Worm (Caenorhabditis elegans) whole organism, midembryonic: ENCODE data around the gene Y43B11AR.1.
A peak's percentile ranks its signal among the peaks of the same experiment; 100 is the strongest.

Experiments
- T22C8.4 ChIP-seq: fragments of 200-800 bp; sonication (Bioruptor generic); IDR thresholded peaks from 2 replicates; pipeline ENCODE4 v1.3.6; 2022; ENCODE audit warnings: missing genetic modification characterization, missing compliant biosample characterization
- cog-1 ChIP-seq: sonication (generic microtip); optimal IDR thresholded peaks from 2 replicates; lab custom pipeline; 2016; ENCODE audit warnings: missing genetic modification characterization, missing compliant biosample characterization
- flt-1 ChIP-seq: fragments of 200-800 bp; sonication (Bioruptor generic); IDR thresholded peaks from 2 replicates; pipeline ENCODE4 v1.3.6; 2022; ENCODE audit warnings: missing genetic modification characterization, missing compliant biosample characterization
- klf-2 ChIP-seq: fragments of 200-800 bp; sonication (Bioruptor generic); conservative IDR thresholded peaks from 2 replicates; pipeline ENCODE4 v1.3.6; 2022; ENCODE audit warnings: missing genetic modification reagents, missing genetic modification characterization, missing compliant biosample characterization
- med-1 ChIP-seq: sonication (generic microtip); optimal IDR thresholded peaks from 2 replicates; lab custom pipeline; 2017; ENCODE audit warnings: missing genetic modification characterization, mild to moderate bottlenecking, missing compliant biosample characterization, antibody characterized with exemption, missing genetic modification reagents; ENCODE audit not compliant: insufficient read depth
- ref-1 ChIP-seq: fragments of 200-800 bp; sonication (Bioruptor generic); conservative IDR thresholded peaks from 2 replicates; pipeline ENCODE4 v1.3.6; 2022; ENCODE audit warnings: missing genetic modification reagents, missing genetic modification characterization, missing compliant biosample characterization
- tab-1 ChIP-seq: fragments of 200-800 bp; sonication (Bioruptor generic); IDR thresholded peaks from 2 replicates; pipeline ENCODE4 v1.3.6; 2022; ENCODE audit warnings: missing genetic modification characterization, missing compliant biosample characterization
- ztf-23 ChIP-seq: fragments of 200-800 bp; sonication (Bioruptor generic); IDR thresholded peaks from 2 replicates; pipeline ENCODE4 v1.3.6; 2022; ENCODE audit warnings: missing genetic modification reagents, missing genetic modification characterization, missing compliant biosample characterization
- ztf-29 ChIP-seq: fragments of 200-800 bp; sonication (Bioruptor generic); IDR thresholded peaks from 2 replicates; pipeline ENCODE4 v1.3.6; 2022; ENCODE audit warnings: missing genetic modification reagents, missing genetic modification characterization, missing compliant biosample characterization

The Y43B11AR.1 gene

DNA sequence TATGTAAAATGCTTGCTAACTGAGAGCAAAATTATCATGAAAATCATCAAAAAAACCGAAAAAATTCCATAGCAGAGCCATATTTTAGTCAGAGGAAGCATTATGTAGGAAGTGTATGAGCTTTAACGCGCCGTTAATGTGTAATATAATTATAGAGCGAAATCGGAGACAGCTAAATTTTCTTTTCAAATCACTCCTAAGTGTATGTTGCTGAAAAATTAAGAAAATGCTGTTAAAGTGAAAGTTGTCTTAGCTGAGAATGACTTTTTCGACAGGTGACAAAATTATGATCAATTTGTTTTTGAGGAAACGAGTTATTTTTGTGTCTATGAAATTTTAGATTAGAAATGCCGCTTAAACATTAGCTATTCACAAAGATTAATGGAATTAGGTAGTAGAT is 6.3 kb upstream of the Y43B11AR.1 start, which contains the start of gene srg-50:
srg-50 (minus strand) TSS at position 101 of the 400 bp plus-strand sequence.
- TF ChIP-seq ztf-29 (GFP tag; lab: Robert Waterston, UW) = no peak
- no peak for TF ChIP-seq cog-1 (tag; lab: Kevin White, UChicago)
- TF ChIP-seq tab-1 (GFP tag; lab: Robert Waterston, UW) = no peak
- TF ChIP-seq flt-1 = no peak
- TF ChIP-seq ztf-23 (GFP tag; lab: Robert Waterston, UW) = no peak
- no peak for TF ChIP-seq med-1
- no peak for TF ChIP-seq klf-2 (GFP tag; lab: Robert Waterston, UW)
- TF ChIP-seq T22C8.4 = no peak
- TF ChIP-seq ref-1 (GFP tag; lab: Robert Waterston, UW) = no peak

DNA sequence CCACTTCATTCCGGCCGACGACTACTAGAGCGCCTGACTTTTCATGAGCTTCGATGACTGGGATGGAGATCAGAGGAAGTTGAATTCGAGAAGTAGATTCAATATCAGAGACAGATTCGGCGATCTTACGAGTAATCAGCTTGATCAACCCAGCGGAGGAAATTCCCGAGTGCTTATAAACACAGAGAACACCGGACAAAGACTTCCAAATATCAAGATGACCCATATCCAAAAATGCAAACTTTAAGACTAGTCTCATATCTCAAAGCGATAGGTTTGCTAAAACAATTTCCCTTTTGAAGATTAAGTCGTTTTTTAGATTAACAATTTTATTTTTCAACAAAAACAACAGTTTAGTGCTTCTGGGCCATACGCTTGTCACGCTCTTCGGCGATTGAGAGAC is 2.1 kb downstream of the Y43B11AR.1 start, which contains the start of gene Y43B11AR.3:
Y43B11AR.3 (minus strand) TSS at position 335 of the 403 bp plus-strand sequence.
- TF ChIP-seq tab-1 (GFP tag; lab: Robert Waterston, UW) (no peak), flt-1 (peak; percentile 32; the same call in 1 of the 2 replicates)

DNA sequence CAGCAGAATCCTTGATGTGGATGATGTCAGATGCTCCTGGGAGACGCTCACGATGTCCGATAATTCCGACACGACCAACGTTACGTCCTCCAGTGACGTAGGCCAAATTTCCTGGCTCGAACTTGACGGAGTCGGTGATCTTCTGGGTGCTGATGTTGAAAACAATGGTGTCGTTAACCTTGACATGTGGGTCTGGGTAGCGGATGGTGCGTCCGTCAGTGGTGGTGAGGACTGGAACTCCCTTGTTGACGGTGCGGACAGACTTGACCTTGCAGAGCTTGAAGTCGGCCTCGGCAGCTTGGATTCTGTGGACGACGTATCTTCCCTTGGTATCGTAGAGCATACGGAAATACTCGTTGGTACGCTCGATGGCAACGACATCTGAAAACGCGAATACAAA is 2.7 kb downstream of the Y43B11AR.1 start:
- TF ChIP-seq med-1 (no peak), ztf-23 (GFP tag; lab: Robert Waterston, UW) (no peak)

DNA sequence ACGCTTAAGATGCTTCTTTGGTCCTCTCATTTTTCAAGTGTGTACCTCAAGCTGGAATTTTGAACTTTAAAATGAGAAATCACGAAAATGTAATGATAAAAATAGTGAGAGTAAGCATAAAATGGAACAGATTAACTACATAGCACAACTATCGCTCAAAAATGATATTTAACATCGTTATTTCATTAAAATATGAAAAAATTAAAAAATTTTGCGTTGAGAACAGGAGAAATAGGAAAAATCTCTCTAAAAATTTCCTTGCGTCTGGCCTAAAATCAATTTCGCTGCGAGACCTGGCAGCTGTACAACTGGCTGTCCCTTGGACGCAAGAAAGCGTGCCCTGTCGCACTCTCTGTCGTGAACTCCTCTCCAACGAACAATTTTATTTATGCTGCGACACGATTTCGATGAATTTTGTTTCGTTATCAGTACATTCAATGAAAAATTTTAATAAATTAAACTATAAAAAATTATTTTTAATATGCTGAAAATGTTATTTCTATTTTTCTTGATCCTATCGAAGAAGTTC is 3.4 kb downstream of the Y43B11AR.1 start, which contains the start of gene rps-4:
rps-4 (minus strand) TSS at position 51 of the 529 bp plus-strand sequence.
- no peak for TF ChIP-seq T22C8.4
- TF ChIP-seq flt-1 = peak; percentile 83
- no peak for TF ChIP-seq med-1
- peak; percentile 61 for TF ChIP-seq cog-1 (tag; lab: Kevin White, UChicago)

DNA sequence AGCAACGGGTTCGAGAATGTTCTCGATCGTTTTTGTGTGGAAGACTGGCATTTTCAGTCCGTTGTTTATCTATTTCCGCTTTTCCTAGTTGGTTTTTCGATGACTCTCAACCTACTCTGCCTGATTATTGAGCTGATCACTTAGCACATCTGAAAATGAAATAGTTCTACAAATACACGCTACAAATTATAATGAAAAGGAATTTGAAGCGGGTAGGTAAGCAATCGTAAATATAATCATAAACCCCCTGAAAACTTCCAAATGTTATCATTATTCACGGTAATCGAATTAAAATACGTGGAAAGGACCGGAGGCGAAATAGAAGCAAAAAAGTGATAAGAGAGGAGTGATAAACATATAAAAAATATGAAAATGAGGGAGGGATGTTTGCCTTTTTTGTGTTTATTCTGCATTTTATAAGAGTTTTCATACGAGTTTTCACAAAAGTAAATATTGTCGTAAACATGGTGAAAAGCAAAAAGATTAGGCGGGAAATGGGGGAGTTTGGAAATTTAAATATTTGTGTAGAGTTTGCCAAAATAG is 13.0 kb downstream of the Y43B11AR.1 start, which contains the start of gene deb-1:
deb-1 (minus strand) TSS at position 51 of the 543 bp plus-strand sequence.
- TF ChIP-seq ztf-29 (GFP tag; lab: Robert Waterston, UW) (no peak), tab-1 (GFP tag; lab: Robert Waterston, UW) (no peak), T22C8.4 (no peak), ztf-23 (GFP tag; lab: Robert Waterston, UW) (no peak), flt-1 (no peak), ref-1 (GFP tag; lab: Robert Waterston, UW) (no peak), cog-1 (tag; lab: Kevin White, UChicago) (no peak), med-1 (no peak), klf-2 (GFP tag; lab: Robert Waterston, UW) (no peak)

DNA sequence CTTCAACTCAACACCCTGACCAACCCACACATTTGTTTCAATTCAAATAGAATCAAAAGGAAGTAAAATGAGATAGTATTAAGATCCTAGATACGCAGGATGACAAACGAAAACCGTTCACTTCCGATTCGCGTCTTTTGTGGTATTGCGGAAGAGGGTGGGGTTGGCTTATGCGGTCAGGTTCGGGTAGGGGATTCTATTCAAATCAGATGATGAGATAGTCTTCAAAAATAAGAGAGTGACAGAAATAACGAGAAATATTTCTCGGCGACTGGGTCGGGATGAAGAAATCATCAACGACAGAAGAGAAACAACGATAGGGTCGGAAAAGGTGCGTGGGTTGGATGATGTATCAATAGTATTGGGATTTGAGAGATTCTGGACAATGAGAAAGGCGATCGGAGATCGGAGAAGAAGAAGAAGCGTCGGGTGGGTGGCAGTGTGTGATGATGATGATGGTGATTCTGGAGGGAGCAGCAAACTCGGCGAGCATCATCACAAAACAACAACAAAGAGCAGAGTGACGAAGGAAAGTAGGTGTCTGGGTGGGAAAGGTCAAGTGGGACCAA is 14.2 kb downstream of the Y43B11AR.1 start:
- TF ChIP-seq ztf-23 (GFP tag; lab: Robert Waterston, UW) (no peak), klf-2 (GFP tag; lab: Robert Waterston, UW) (no peak), ztf-29 (GFP tag; lab: Robert Waterston, UW) (no peak), T22C8.4 (no peak), cog-1 (tag; lab: Kevin White, UChicago) (no peak), flt-1 (no peak), tab-1 (GFP tag; lab: Robert Waterston, UW) (no peak)

DNA sequence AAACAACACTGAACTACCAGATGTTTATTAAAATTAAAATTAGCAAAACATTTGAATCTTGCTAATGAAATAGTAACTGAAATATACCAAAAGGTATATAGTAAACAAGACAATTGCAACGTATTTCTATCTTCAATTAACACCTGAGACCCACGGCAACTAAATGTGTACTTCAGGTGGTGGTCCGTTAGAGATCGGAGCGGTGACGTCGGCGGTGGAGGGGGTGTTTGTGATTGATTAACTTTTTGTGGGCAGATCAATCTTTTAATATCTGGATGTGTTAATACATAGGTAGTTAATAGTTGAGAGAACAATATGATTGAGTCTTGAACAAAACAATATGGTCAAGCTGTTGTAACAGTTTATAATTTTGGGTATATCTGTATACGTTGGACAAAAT is 14.8 kb downstream of the Y43B11AR.1 start:
- no peak for TF ChIP-seq flt-1
- no peak for TF ChIP-seq klf-2 (GFP tag; lab: Robert Waterston, UW)
- no peak for TF ChIP-seq med-1
- no peak for TF ChIP-seq T22C8.4
- no peak for TF ChIP-seq ref-1 (GFP tag; lab: Robert Waterston, UW)
- no peak for TF ChIP-seq cog-1 (tag; lab: Kevin White, UChicago)

DNA sequence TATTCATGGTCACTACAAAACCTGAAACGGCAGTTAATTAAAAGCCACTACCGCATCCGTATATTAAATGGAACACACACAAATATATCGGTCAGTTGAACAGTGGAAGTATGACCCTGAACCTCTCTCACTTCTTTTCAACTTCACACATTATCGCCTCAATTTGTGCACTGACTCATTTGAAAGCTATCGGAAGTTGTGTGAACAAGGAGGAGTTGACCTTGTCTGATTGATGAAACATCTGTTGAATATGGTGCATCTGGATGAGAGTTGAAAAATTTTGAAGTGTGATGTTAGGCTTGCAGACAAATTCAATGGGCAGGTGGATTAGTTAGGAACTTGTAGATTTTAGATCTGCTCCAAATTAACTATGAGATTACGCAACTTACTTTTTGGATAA is 16.1 kb downstream of the Y43B11AR.1 start:
- TF ChIP-seq flt-1 = no peak
- TF ChIP-seq T22C8.4 = no peak
- no peak for TF ChIP-seq ztf-29 (GFP tag; lab: Robert Waterston, UW)
- no peak for TF ChIP-seq cog-1 (tag; lab: Kevin White, UChicago)
- TF ChIP-seq ref-1 (GFP tag; lab: Robert Waterston, UW) = no peak
- TF ChIP-seq klf-2 (GFP tag; lab: Robert Waterston, UW) = no peak
- TF ChIP-seq ztf-23 (GFP tag; lab: Robert Waterston, UW) = no peak
- TF ChIP-seq tab-1 (GFP tag; lab: Robert Waterston, UW) = no peak
- no peak for TF ChIP-seq med-1

DNA sequence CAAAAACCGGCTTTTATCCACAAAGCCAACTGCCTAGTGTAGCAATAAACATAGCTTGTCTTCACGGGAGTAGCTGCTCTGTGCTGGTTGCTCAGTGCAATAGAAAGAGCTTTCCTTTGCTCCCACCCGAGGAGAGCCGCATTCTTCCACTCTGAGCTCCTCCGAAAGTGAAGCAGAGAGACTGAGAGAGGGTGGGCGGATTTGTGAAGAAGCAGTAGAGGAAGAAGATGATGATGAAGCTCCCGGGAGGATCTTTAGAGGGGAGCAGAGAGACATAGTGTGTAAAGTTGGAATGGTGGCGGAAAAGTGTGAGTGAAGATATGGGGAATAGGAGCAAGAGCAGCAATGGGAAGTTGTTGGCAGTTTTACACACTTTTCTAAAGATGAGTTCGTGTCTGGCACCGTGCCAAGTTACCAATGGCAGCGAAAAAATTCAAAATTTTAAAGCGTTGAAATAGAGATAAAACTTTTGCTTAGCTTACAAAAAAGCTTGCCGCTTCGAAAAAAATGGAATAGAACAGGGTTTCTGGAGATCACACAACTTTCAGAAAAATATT is 17.3 kb downstream of the Y43B11AR.1 start, which contains the start of gene ZC477.4:
ZC477.4 (minus strand) TSS at position 276 of the 557 bp plus-strand sequence.
- TF ChIP-seq T22C8.4 (no peak), cog-1 (tag; lab: Kevin White, UChicago) (no peak), med-1 (no peak), ztf-23 (GFP tag; lab: Robert Waterston, UW) (no peak), flt-1 (no peak), tab-1 (GFP tag; lab: Robert Waterston, UW) (no peak), ztf-29 (GFP tag; lab: Robert Waterston, UW) (no peak), ref-1 (GFP tag; lab: Robert Waterston, UW) (no peak), klf-2 (GFP tag; lab: Robert Waterston, UW) (no peak)

DNA sequence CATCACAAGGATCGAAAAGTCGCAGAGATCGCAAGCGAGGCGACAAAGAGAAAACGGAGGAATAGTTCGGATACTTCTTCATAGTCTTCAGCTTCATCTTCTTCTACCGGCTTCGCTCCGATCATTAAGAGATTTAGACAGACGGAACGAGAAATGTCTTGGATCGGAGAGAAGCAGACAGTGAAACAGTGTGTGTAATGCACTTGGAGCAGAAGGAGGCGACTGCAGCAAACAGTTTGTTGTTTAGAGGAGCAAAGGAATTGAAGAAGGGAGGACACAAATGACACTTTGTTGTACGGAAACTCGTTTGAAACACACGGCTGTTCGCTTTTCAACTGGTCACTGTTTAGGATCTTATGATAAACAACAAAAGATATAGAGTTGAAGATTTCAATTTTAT is 18.1 kb downstream of the Y43B11AR.1 start:
- TF ChIP-seq cog-1 (tag; lab: Kevin White, UChicago) (peak; percentile 29), T22C8.4 (no peak)
